Worm (Caenorhabditis elegans): ENCODE results near the gene F18E3.12.

The F18E3.12 gene

DNA sequence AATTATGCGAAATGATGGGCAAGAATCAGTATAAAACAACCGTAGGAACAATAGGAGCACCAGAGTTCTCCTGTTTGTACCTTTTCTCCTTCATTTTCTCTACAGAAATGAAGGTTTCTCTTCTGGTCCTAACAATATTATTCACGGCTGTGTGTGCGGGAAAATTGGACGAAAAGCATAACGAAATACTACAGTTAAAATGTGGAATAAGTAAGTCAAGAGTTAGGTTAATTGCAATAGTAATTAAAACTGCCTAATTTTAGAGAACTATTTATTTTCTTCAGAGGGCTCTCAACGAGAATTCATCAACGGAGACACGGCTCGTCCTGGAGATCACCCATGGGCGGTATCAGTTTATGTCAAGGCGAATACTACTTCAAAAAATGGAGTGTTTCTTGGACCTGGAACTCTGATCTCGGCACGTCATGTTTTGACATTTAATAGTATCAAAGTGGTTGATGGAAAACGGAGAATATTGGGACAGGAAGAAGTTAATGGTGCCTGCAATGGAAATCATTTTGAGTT, 34.6 kb downstream of the F18E3.12 start, which contains the start of gene try-12:
TSS of gene try-12 (plus strand) at position 51 of the 525 bp plus-strand sequence.
- TF ChIP-seq ztf-29 (GFP tag; IDR thresholded peaks at IDR 0.05): no peak
- no peak for TF ChIP-seq ref-1 (GFP tag; conservative IDR thresholded peaks at IDR 0.05)

DNA sequence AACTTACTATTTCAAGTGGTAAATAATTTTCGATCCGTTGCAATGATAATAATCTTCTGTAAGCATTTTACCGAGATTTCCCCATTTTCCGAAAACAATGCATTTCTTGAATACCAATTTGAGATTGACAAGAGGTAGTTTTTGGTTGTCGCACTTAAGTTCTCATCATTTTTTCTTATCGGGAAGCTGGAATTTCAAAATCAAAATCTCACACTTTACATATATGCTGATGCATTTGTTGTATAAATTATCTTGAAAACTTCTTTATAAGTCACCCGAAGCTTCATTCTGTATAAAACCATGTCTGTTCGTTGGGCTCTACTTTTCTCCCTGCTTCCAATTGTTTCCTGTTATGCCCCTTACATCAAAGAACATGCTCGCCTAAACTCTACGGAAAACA, 36.6 kb downstream of the F18E3.12 start, which contains the start of gene try-11:
TSS of gene try-11 (plus strand) at position 301 of the 400 bp plus-strand sequence.
- TF ChIP-seq cog-1 (tag; optimal IDR thresholded peaks at IDR 0.05) (no peak), klf-2 (GFP tag; conservative IDR thresholded peaks at IDR 0.05) (no peak)

DNA sequence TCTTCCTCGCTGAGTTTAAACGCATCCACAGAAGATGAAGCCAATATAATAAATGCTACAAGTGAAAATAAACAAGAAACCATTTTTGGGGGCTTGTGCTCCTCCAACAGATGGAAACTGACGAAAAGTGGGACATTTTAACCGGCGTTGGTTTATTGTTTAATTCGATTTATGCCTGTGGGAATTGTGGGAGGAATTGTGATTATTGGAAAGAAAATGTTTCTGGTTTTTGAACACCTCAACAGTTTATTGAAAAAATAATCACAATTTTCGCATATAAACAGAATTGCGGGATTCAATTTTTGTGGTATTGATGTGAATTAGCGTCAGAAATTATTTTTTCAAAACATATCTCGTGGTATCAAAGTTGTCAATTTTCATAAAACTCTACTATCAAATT, 39.5 kb downstream of the F18E3.12 start, which contains the start of gene try-8:
TSS of gene try-8 (minus strand) at position 101 of the 400 bp plus-strand sequence.
- TF ChIP-seq klf-2 (GFP tag; conservative IDR thresholded peaks at IDR 0.05): no peak
- no peak for TF ChIP-seq ref-1 (GFP tag; conservative IDR thresholded peaks at IDR 0.05)
- no peak for TF ChIP-seq T22C8.4 (GFP tag; IDR thresholded peaks at IDR 0.05)
- TF ChIP-seq cog-1 (tag; optimal IDR thresholded peaks at IDR 0.05): no peak
- TF ChIP-seq med-1 (GFP tag; optimal IDR thresholded peaks at IDR 0.05; ENCODE audit: insufficient read depth): no peak

DNA sequence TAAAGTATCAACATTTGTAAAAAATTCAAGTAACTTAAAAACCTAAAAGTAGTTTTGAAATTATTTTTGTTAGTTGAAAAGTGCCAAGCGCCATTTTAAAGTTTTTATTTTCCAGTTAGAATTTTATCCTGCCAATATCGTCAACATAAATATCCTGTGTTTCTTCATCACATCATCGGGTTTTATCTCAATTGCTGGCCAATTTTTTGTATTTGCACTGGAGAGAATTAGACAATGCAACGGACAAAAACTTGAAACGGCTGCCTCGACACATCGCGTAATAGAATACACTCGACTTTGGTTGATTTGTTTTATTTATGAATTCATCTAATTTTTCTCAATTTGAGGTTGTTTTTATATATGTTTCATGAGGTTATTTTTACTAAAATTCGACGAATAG, 40.2 kb downstream of the F18E3.12 start, which contains the start of gene F25E5.2:
TSS of gene F25E5.2 (plus strand) at position 301 of the 400 bp plus-strand sequence.
- TF ChIP-seq cog-1 (tag; optimal IDR thresholded peaks at IDR 0.05) (no peak), flt-1 (GFP tag; IDR thresholded peaks at IDR 0.05) (no peak), ref-1 (GFP tag; conservative IDR thresholded peaks at IDR 0.05) (no peak), tab-1 (GFP tag; IDR thresholded peaks at IDR 0.05) (no peak), T22C8.4 (GFP tag; IDR thresholded peaks at IDR 0.05) (no peak), med-1 (GFP tag; optimal IDR thresholded peaks at IDR 0.05; ENCODE audit: insufficient read depth) (no peak), ztf-29 (GFP tag; IDR thresholded peaks at IDR 0.05) (no peak), klf-2 (GFP tag; conservative IDR thresholded peaks at IDR 0.05) (no peak), ztf-23 (GFP tag; IDR thresholded peaks at IDR 0.05) (no peak)

DNA sequence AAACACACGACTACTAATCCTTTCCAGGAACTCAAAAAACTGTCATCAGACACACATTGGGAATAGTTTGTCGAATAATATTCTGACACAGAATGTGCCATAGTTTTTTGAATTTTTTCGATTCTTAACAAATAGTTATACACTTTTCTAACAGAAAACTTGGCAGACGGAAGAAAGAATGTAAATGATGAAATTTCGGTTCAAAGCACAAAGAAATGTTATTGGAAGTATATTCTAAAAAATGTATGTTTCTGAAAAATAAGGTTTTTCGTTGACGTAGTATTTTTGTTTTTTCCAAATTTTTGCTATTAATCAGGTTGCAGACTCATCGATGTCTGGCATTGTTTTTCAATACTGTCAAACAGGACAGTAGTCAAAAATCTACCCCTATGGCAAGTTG, 46.1 kb downstream of the F18E3.12 start, which contains the start of gene srh-92:
TSS of gene srh-92 (minus strand) at position 101 of the 400 bp plus-strand sequence.
- no peak for TF ChIP-seq tab-1 (GFP tag; IDR thresholded peaks at IDR 0.05)

DNA sequence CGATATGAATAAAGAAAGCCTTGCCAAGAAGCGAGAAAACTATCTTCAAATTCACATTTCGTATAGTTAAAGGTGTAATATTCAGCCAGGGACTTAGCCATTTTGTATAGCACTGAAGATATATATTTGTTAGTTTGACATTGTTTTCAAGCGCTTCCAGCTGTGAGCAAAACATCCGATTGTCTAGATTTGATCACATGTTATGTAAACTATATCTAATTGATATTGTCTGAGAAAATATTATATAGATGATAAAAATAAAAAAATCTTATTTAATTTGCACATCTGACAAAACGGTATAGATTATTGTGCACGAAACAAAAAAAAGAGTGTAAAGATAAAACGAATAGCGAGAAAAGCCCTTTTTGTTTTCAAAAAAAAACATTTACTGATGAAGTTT, 49.9 kb downstream of the F18E3.12 start, which contains the start of gene srh-89:
TSS of gene srh-89 (minus strand) at position 101 of the 400 bp plus-strand sequence.
- TF ChIP-seq ztf-23 (GFP tag; IDR thresholded peaks at IDR 0.05): no peak
- TF ChIP-seq med-1 (GFP tag; optimal IDR thresholded peaks at IDR 0.05; ENCODE audit: insufficient read depth): no peak
- no peak for TF ChIP-seq flt-1 (GFP tag; IDR thresholded peaks at IDR 0.05)
- no peak for TF ChIP-seq ref-1 (GFP tag; conservative IDR thresholded peaks at IDR 0.05)
- no peak for TF ChIP-seq cog-1 (tag; optimal IDR thresholded peaks at IDR 0.05)
- TF ChIP-seq tab-1 (GFP tag; IDR thresholded peaks at IDR 0.05): no peak
- TF ChIP-seq ztf-29 (GFP tag; IDR thresholded peaks at IDR 0.05): no peak

All from whole organism, midembryonic.